Worm (Caenorhabditis elegans): ENCODE results near the gene C02B8.7.
A peak's percentile ranks its signal among the peaks of the same experiment; 100 is the strongest.

Gene C02B8.7

ce11 chrX:8158975-8159813, 21.5 kb upstream of the C02B8.7 start, which contains the start of gene hil-3 (continued):
- TF ChIP-seq lin-35 (GFP tag; optimal IDR thresholded peaks at IDR 0.05), result peak; percentile 8 to 31
- no peak for TF ChIP-seq ceh-63 (GFP tag; optimal IDR thresholded peaks at IDR 0.05)
- no peak for TF ChIP-seq nhr-84 (tag; optimal IDR thresholded peaks at IDR 0.05)
- peak in 1 of 2 experiments; percentile 52 for TF ChIP-seq lsy-2 (tag; optimal IDR thresholded peaks at IDR 0.05)
- no peak for TF ChIP-seq efl-3 (GFP tag; optimal IDR thresholded peaks at IDR 0.05)
- no peak for TF ChIP-seq ztf-4 (tag; optimal IDR thresholded peaks at IDR 0.05)
- no peak for TF ChIP-seq lin-39 (tag; optimal IDR thresholded peaks at IDR 0.05)
- no peak for TF ChIP-seq C04F5.9 (tag; optimal IDR thresholded peaks at IDR 0.05)
- TF ChIP-seq jun-1 (tag; optimal IDR thresholded peaks at IDR 0.05), result peak; percentile 9
- TF ChIP-seq nhr-47 (tag; optimal IDR thresholded peaks at IDR 0.05), result peak; percentile 69
- TF ChIP-seq swsn-7 (tag; optimal IDR thresholded peaks at IDR 0.05), result peak; percentile 89
- TF ChIP-seq snu-23 (GFP tag; optimal IDR thresholded peaks at IDR 0.05), result peak; percentile 41
- TF ChIP-seq zag-1 (tag; optimal IDR thresholded peaks at IDR 0.05), result no peak
- TF ChIP-seq blmp-1 (tag; optimal IDR thresholded peaks at IDR 0.05), result no peak
- TF ChIP-seq elt-2 (tag; optimal IDR thresholded peaks at IDR 0.05), result no peak
- no peak for TF ChIP-seq hlh-17 (GFP tag; optimal IDR thresholded peaks at IDR 0.05; ENCODE audit: borderline replicate concordance)
- no peak for TF ChIP-seq F16B12.6 (tag; optimal IDR thresholded peaks at IDR 0.05)
- peak; percentile 69 for TF ChIP-seq lin-14 (GFP tag; optimal IDR thresholded peaks at IDR 0.05)
- no peak for TF ChIP-seq pax-3 (tag; optimal IDR thresholded peaks at IDR 0.05)
- TF ChIP-seq vab-15 (tag; optimal IDR thresholded peaks at IDR 0.05), result no peak
- no peak for TF ChIP-seq dpl-1 (GFP tag; optimal IDR thresholded peaks at IDR 0.05)
- no peak for TF ChIP-seq tlp-1 (tag; optimal IDR thresholded peaks at IDR 0.05)
- TF ChIP-seq ama-1 (optimal IDR thresholded peaks at IDR 0.05), result peak; percentile 30
- peak; percentile 26 for TF ChIP-seq nhr-20 (tag; optimal IDR thresholded peaks at IDR 0.05)
- TF ChIP-seq alr-1 (tag; optimal IDR thresholded peaks at IDR 0.05; ENCODE audit: borderline replicate concordance), result no peak
- TF ChIP-seq sox-4 (tag; optimal IDR thresholded peaks at IDR 0.05), result peak; percentile 11
- TF ChIP-seq pqm-1 (tag; optimal IDR thresholded peaks at IDR 0.05), result no peak
- peak; percentile 38 for TF ChIP-seq C16A3.4 (tag; optimal IDR thresholded peaks at IDR 0.05)
- TF ChIP-seq mep-1 (tag; optimal IDR thresholded peaks at IDR 0.05), result peak; percentile 14

- TF ChIP-seq unc-86 (tag; optimal IDR thresholded peaks at IDR 0.05), result peak; percentile 75
- peak in 2 of 3 experiments; percentile 7 to 41 for TF ChIP-seq ceh-82 (tag; optimal IDR thresholded peaks at IDR 0.05)
- peak; percentile 4 for TF ChIP-seq xbp-1 (tag; optimal IDR thresholded peaks at IDR 0.05)
- TF ChIP-seq lsy-2 (tag; optimal IDR thresholded peaks at IDR 0.05), result peak in 1 of 2 experiments; percentile 16
- peak; percentile 84 for TF ChIP-seq swsn-7 (tag; optimal IDR thresholded peaks at IDR 0.05)
- peak; percentile 64 for TF ChIP-seq fkh-8 (tag; optimal IDR thresholded peaks at IDR 0.05)
- TF ChIP-seq C16A3.4 (tag; optimal IDR thresholded peaks at IDR 0.05), result no peak
- TF ChIP-seq mab-9 (GFP tag; IDR thresholded peaks at IDR 0.05), result no peak
- TF ChIP-seq lin-13 (GFP tag; optimal IDR thresholded peaks at IDR 0.05), result no peak
- TF ChIP-seq nhr-20 (tag; optimal IDR thresholded peaks at IDR 0.05), result no peak
- TF ChIP-seq dsc-1 (tag; optimal IDR thresholded peaks at IDR 0.05), result peak; percentile 17
- TF ChIP-seq mep-1 (tag; optimal IDR thresholded peaks at IDR 0.05), result peak; percentile 23
- TF ChIP-seq ztf-11 (tag; optimal IDR thresholded peaks at IDR 0.05), result peak in 1 of 2 experiments; percentile 91
- no peak for TF ChIP-seq nhr-28 (tag; optimal IDR thresholded peaks at IDR 0.05)
- no peak for TF ChIP-seq unc-130 (tag; optimal IDR thresholded peaks at IDR 0.05)
- TF ChIP-seq rnt-1 (tag; optimal IDR thresholded peaks at IDR 0.05), result peak; percentile 61
- peak; percentile 26 for TF ChIP-seq snu-23 (GFP tag; optimal IDR thresholded peaks at IDR 0.05)
- TF ChIP-seq tbx-2 (tag; optimal IDR thresholded peaks at IDR 0.05), result peak; percentile 55
- no peak for TF ChIP-seq alr-1 (tag; optimal IDR thresholded peaks at IDR 0.05; ENCODE audit: borderline replicate concordance)
- peak; percentile 29 for TF ChIP-seq nhr-47 (tag; optimal IDR thresholded peaks at IDR 0.05)
- TF ChIP-seq ceh-63 (GFP tag; optimal IDR thresholded peaks at IDR 0.05), result no peak
- TF ChIP-seq blmp-1 (tag; optimal IDR thresholded peaks at IDR 0.05), result no peak
- TF ChIP-seq lin-14 (GFP tag; optimal IDR thresholded peaks at IDR 0.05), result peak; percentile 67
- peak; percentile 40 for TF ChIP-seq nhr-71 (tag; optimal IDR thresholded peaks at IDR 0.05)
- TF ChIP-seq hlh-17 (GFP tag; optimal IDR thresholded peaks at IDR 0.05; ENCODE audit: borderline replicate concordance), result no peak
These were observed 19.5 kb upstream of the C02B8.7 start for ce11 chrX:8157132-8157531.
